Fruit fly (Drosophila melanogaster) whole organism, embryonic: Measurements from ENCODE around the gene tral.

ENCODE experiments used
- Adf1 ChIP-seq: fragments of 200-800 bp; sonication (Bioruptor generic); IDR thresholded peaks from 2 replicates; pipeline ENCODE4 v1.3.6; 2022; ENCODE audit warnings: missing biosample characterization, missing genetic modification characterization
- Aef1 ChIP-seq: fragments of 200-800 bp; sonication (Bioruptor generic); IDR thresholded peaks from 3 replicates; pipeline ENCODE4 v1.3.6; 2022; ENCODE audit warnings: missing biosample characterization, missing genetic modification characterization
- CG10959 ChIP-seq: fragments of 200-800 bp; sonication (Bioruptor generic); IDR thresholded peaks from 2 replicates; pipeline ENCODE4 v1.3.6; 2022; ENCODE audit warnings: missing biosample characterization, missing genetic modification characterization
- CG11247 ChIP-seq: fragments of 200-800 bp; sonication (Bioruptor generic); IDR thresholded peaks from 2 replicates; pipeline ENCODE4 v1.3.6; 2022; ENCODE audit warnings: missing biosample characterization, missing genetic modification characterization
- CG12071 ChIP-seq: fragments of 200-800 bp; sonication (Bioruptor generic); optimal IDR thresholded peaks from 3 replicates; lab custom pipeline; 2018; ENCODE audit warnings: missing biosample characterization, mild to moderate bottlenecking, missing genetic modification characterization
- CG14710 ChIP-seq: fragments of 200-800 bp; sonication (Bioruptor generic); optimal IDR thresholded peaks from 3 replicates; lab custom pipeline; 2019; ENCODE audit warnings: missing biosample characterization, mild to moderate bottlenecking, missing genetic modification characterization, moderate library complexity
- CG15514 ChIP-seq: fragments of 200-800 bp; sonication (Bioruptor generic); optimal IDR thresholded peaks from 3 replicates; lab custom pipeline; 2017; ENCODE audit warnings: missing biosample characterization, missing genetic modification characterization, mild to moderate bottlenecking, moderate library complexity, missing genetic modification reagents
- CG16779 ChIP-seq: fragments of 200-800 bp; sonication (Bioruptor generic); IDR thresholded peaks from 2 replicates; pipeline ENCODE4 v1.3.6; 2022; ENCODE audit warnings: missing biosample characterization, missing genetic modification characterization
- CG16863 ChIP-seq: fragments of 200-800 bp; sonication (Bioruptor generic); optimal IDR thresholded peaks from 3 replicates; lab custom pipeline; 2016; ENCODE audit warnings: missing biosample characterization, missing genetic modification characterization
- CG30020 ChIP-seq: fragments of 200-800 bp; optimal IDR thresholded peaks from 2 replicates; lab custom pipeline; 2019; ENCODE audit warnings: missing biosample characterization, mild to moderate bottlenecking, missing genetic modification characterization, moderate library complexity
- CG34422 ChIP-seq: fragments of 200-800 bp; sonication (Bioruptor generic); IDR thresholded peaks from 3 replicates; pipeline ENCODE4 v1.3.6; 2022; ENCODE audit warnings: missing biosample characterization, missing genetic modification characterization
- CG5953 ChIP-seq: fragments of 200-800 bp; sonication (Bioruptor generic); IDR thresholded peaks from 2 replicates; pipeline ENCODE4 v1.3.6; 2022; ENCODE audit warnings: missing biosample characterization, missing genetic modification characterization
- CG6683 ChIP-seq: fragments of 200-800 bp; sonication (Bioruptor generic); optimal IDR thresholded peaks from 2 replicates; lab custom pipeline; 2017; ENCODE audit warnings: missing biosample characterization, mild to moderate bottlenecking, missing genetic modification characterization, missing genetic modification reagents
- CG6791 ChIP-seq: fragments of 200-800 bp; sonication (Bioruptor generic); IDR thresholded peaks from 3 replicates; pipeline ENCODE4 v1.3.6; 2022; ENCODE audit warnings: missing biosample characterization, missing genetic modification characterization; ENCODE audit not compliant: partially characterized antibody
- CG7357 ChIP-seq: fragments of 200-800 bp; sonication (Bioruptor generic); IDR thresholded peaks from 3 replicates; pipeline ENCODE4 v1.3.6; 2022; ENCODE audit warnings: missing biosample characterization, missing genetic modification characterization
- CG8765 ChIP-seq: fragments of 200-800 bp; sonication (Bioruptor generic); IDR thresholded peaks from 2 replicates; pipeline ENCODE4 v1.3.6; 2022; ENCODE audit warnings: missing biosample characterization, missing genetic modification characterization
- CG9215 ChIP-seq: fragments of 200-800 bp; sonication (Bioruptor generic); IDR thresholded peaks from 2 replicates; pipeline ENCODE4 v1.3.6; 2022; ENCODE audit warnings: missing biosample characterization, missing genetic modification characterization
- CG9727 ChIP-seq: fragments of 200-800 bp; sonication (Bioruptor generic); optimal IDR thresholded peaks from 3 replicates; lab custom pipeline; 2017; ENCODE audit warnings: missing biosample characterization, mild to moderate bottlenecking, missing genetic modification characterization
- CG9876 ChIP-seq: fragments of 200-800 bp; sonication (Bioruptor generic); optimal IDR thresholded peaks from 2 replicates; lab custom pipeline; 2016; ENCODE audit warnings: missing biosample characterization, missing genetic modification characterization
- D19B ChIP-seq: fragments of 200-800 bp; sonication (Bioruptor generic); optimal IDR thresholded peaks from 2 replicates; lab custom pipeline; 2017; ENCODE audit warnings: missing biosample characterization, mild to moderate bottlenecking, missing genetic modification characterization
- E2f2 ChIP-seq: fragments of 200-800 bp; sonication (Bioruptor generic); IDR thresholded peaks from 2 replicates; pipeline ENCODE4 v1.3.6; 2022; ENCODE audit warnings: missing biosample characterization, missing genetic modification characterization
- HLH4C ChIP-seq: fragments of 200-800 bp; sonication (Bioruptor generic); IDR thresholded peaks from 3 replicates; pipeline ENCODE4 v1.3.6; 2022; ENCODE audit warnings: missing biosample characterization, missing genetic modification characterization; ENCODE audit not compliant: partially characterized antibody
- HLHmδ ChIP-seq: fragments of 200-800 bp; sonication (Bioruptor generic); optimal IDR thresholded peaks from 2 replicates; lab custom pipeline; 2018; ENCODE audit warnings: missing biosample characterization, mild to moderate bottlenecking, missing genetic modification characterization, moderate library complexity
- Opbp ChIP-seq: fragments of 200-800 bp; sonication (Bioruptor generic); IDR thresholded peaks from 3 replicates; pipeline ENCODE4 v1.3.6; 2022; ENCODE audit warnings: missing biosample characterization, missing genetic modification characterization; ENCODE audit not compliant: partially characterized antibody
- Ptx1 ChIP-seq: fragments of 200-800 bp; sonication (Bioruptor generic); IDR thresholded peaks from 2 replicates; pipeline ENCODE4 v1.3.6; 2022; ENCODE audit warnings: missing biosample characterization, missing genetic modification characterization
- Taf1 ChIP-seq: fragments of 200-800 bp; sonication (Bioruptor generic); IDR thresholded peaks from 2 replicates; pipeline ENCODE4 v1.3.6; 2022; ENCODE audit warnings: missing biosample characterization, missing genetic modification characterization
- Xrp1 ChIP-seq: fragments of 200-800 bp; sonication (Bioruptor generic); IDR thresholded peaks from 2 replicates; pipeline ENCODE4 v1.3.6; 2022; ENCODE audit warnings: missing biosample characterization, missing genetic modification characterization
- ab ChIP-seq: fragments of 200-800 bp; sonication (Bioruptor generic); optimal IDR thresholded peaks from 2 replicates; lab custom pipeline; 2016; ENCODE audit warnings: missing biosample characterization, missing genetic modification characterization
- dimm ChIP-seq: fragments of 200-800 bp; sonication (Bioruptor generic); IDR thresholded peaks from 2 replicates; pipeline ENCODE4 v1.3.6; 2022; ENCODE audit warnings: missing biosample characterization, missing genetic modification characterization
- dmrt99B ChIP-seq: fragments of 200-800 bp; sonication (Bioruptor generic); optimal IDR thresholded peaks from 2 replicates; lab custom pipeline; 2018; ENCODE audit warnings: missing biosample characterization, mild to moderate bottlenecking, missing genetic modification characterization, moderate library complexity
- dysf ChIP-seq: fragments of 200-800 bp; sonication (Bioruptor generic); IDR thresholded peaks from 3 replicates; pipeline ENCODE4 v1.3.6; 2022; ENCODE audit warnings: missing biosample characterization, missing genetic modification characterization
- esg ChIP-seq: fragments of 200-800 bp; sonication (Bioruptor generic); conservative IDR thresholded peaks from 2 replicates; pipeline ENCODE4 v1.3.6; 2022; ENCODE audit warnings: missing biosample characterization, missing genetic modification characterization
- exex ChIP-seq: fragments of 200-800 bp; sonication (Bioruptor generic); optimal IDR thresholded peaks from 4 replicates; lab custom pipeline; 2018; ENCODE audit warnings: missing biosample characterization, mild to moderate bottlenecking, missing genetic modification characterization, moderate library complexity
- eyg ChIP-seq: fragments of 200-800 bp; sonication (Bioruptor generic); optimal IDR thresholded peaks from 3 replicates; lab custom pipeline; 2016; ENCODE audit warnings: missing biosample characterization, missing genetic modification characterization
- gcm2 ChIP-seq: fragments of 200-800 bp; sonication (Bioruptor generic); optimal IDR thresholded peaks from 2 replicates; lab custom pipeline; 2016; ENCODE audit warnings: missing biosample characterization, missing genetic modification characterization
- hbn ChIP-seq: fragments of 200-800 bp; sonication (Bioruptor generic); IDR thresholded peaks from 2 replicates; pipeline ENCODE4 v1.3.6; 2022; ENCODE audit warnings: missing biosample characterization, missing genetic modification characterization; ENCODE audit not compliant: partially characterized antibody
- inv ChIP-seq: fragments of 200-800 bp; sonication (Bioruptor generic); IDR thresholded peaks from 2 replicates; pipeline ENCODE4 v1.3.6; 2022; ENCODE audit warnings: missing biosample characterization, missing genetic modification characterization; ENCODE audit not compliant: partially characterized antibody
- mam ChIP-seq: fragments of 200-800 bp; sonication (Bioruptor generic); optimal IDR thresholded peaks from 3 replicates; lab custom pipeline; 2016; ENCODE audit warnings: missing biosample characterization, missing genetic modification characterization
- nmo ChIP-seq: fragments of 200-800 bp; sonication (Bioruptor generic); optimal IDR thresholded peaks from 2 replicates; lab custom pipeline; 2018; ENCODE audit warnings: missing biosample characterization, mild to moderate bottlenecking, missing genetic modification characterization, moderate library complexity
- nom ChIP-seq: fragments of 200-800 bp; sonication (Bioruptor generic); optimal IDR thresholded peaks from 2 replicates; lab custom pipeline; 2017; ENCODE audit warnings: missing biosample characterization, missing genetic modification characterization, mild to moderate bottlenecking, moderate library complexity, missing genetic modification reagents
- peb ChIP-seq: fragments of 200-800 bp; sonication (Bioruptor generic); IDR thresholded peaks from 2 replicates; pipeline ENCODE4 v1.3.6; 2022; ENCODE audit warnings: missing biosample characterization, missing genetic modification characterization
- pnt ChIP-seq: fragments of 200-800 bp; sonication (Bioruptor generic); optimal IDR thresholded peaks from 3 replicates; lab custom pipeline; 2016; ENCODE audit warnings: missing biosample characterization, missing genetic modification characterization
- prd ChIP-seq, 3 experiments: fragments of >200 bp in 2 of 3; fragments of 200-800 bp in 1 of 3; sonication (Bioruptor generic) in 1 of 3; optimal IDR thresholded peaks in 2 of 3; IDR thresholded peaks in 1 of 3; 2 replicates in 2 of 3; 3 replicates in 1 of 3; pipeline versions ENCODE4 v1.3.6 to Lab custom; 2017 to 2022; ENCODE audit warnings: missing biosample characterization in 1 of 3, missing genetic modification characterization in 1 of 3
- ranshi ChIP-seq: fragments of 200-800 bp; sonication (Bioruptor generic); IDR thresholded peaks from 2 replicates; pipeline ENCODE4 v1.3.6; 2022; ENCODE audit warnings: missing biosample characterization, missing genetic modification characterization
- rib ChIP-seq: fragments of 200-800 bp; sonication (Bioruptor generic); IDR thresholded peaks from 2 replicates; pipeline ENCODE4 v1.3.6; 2022; ENCODE audit warnings: missing biosample characterization, missing genetic modification characterization
- run ChIP-seq: fragments of 200-800 bp; sonication (Bioruptor generic); optimal IDR thresholded peaks from 3 replicates; lab custom pipeline; 2018; ENCODE audit warnings: missing biosample characterization, mild to moderate bottlenecking, missing genetic modification characterization
- tup ChIP-seq: fragments of 200-800 bp; sonication (Bioruptor generic); optimal IDR thresholded peaks from 2 replicates; lab custom pipeline; 2016; ENCODE audit warnings: missing biosample characterization, mild to moderate bottlenecking, missing genetic modification characterization, moderate library complexity
- unc-4 ChIP-seq: fragments of 200-800 bp; sonication (Bioruptor generic); IDR thresholded peaks from 2 replicates; pipeline ENCODE4 v1.3.6; 2022; ENCODE audit warnings: missing biosample characterization, missing genetic modification characterization; ENCODE audit not compliant: partially characterized antibody
- z ChIP-seq: fragments of 200-800 bp; sonication (Bioruptor generic); IDR thresholded peaks from 3 replicates; pipeline ENCODE4 v1.3.6; 2022; ENCODE audit warnings: missing biosample characterization, missing genetic modification characterization

Gene tral

DNA sequence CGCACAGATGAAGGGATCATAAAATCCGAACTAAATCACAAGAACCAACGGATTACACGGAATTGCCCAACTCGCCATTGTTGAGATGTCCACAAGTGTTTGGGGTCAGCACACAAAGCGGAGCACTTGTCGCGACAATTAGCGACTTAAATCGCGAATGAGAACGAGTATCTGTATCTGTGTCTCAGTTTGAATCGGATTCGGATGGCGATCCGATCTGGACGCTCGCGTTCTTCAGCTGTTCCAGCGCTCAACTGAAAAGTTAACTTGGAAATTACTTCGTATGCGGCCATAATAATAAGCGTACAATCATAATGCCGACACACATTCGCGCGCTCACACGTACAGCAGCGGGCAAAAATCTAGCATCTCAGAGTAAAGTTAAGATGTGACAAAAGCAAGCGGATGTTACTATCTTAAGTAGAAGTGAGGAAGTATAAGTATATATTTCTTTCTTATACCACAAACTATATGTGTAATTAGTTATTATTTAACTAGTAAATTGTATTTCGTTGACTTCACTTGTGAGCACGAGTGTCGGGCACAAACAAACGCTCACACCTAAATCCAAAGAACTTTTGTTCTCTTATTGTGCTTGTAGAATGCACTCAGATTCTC, 24.3 kb upstream of the tral start, which contains the start of gene CG10660 (continued):
- TF ChIP-seq CG8765 (GFP tag; lab: Robert Waterston, UW) (peak; percentile 42; the same call in 1 of the 2 replicates), pnt (GFP tag; lab: Kevin White, UChicago) (peak; percentile 60), rib (GFP tag; lab: Robert Waterston, UW) (0 out of 2 replicates have a peak, but pooled peaks have one; percentile 16), unc-4 (GFP tag; lab: Robert Waterston, UW) (no peak), Adf1 (GFP tag; lab: Robert Waterston, UW) (peak; percentile 59), CG16863 (GFP tag; lab: Kevin White, UChicago) (peak; percentile 74), CG34422 (peak; percentile 91), Opbp (GFP tag; lab: Robert Waterston, UW) (no peak), peb (GFP tag; lab: Robert Waterston, UW) (peak; percentile 75), CG9876 (GFP tag; lab: Kevin White, UChicago) (no peak), ab (GFP tag; lab: Kevin White, UChicago) (peak; percentile 58), nmo (GFP tag; lab: Kevin White, UChicago) (peak; percentile 91), esg (GFP tag; lab: Robert Waterston, UW) (peak; percentile 84), CG9727 (peak; percentile 84), E2f2 (GFP tag; lab: Robert Waterston, UW) (peak; percentile 71), HLH4C (GFP tag; lab: Robert Waterston, UW) (no peak), dimm (GFP tag; lab: Robert Waterston, UW) (peak; percentile 69), Aef1 (GFP tag; lab: Robert Waterston, UW) (peak; percentile 81), inv (GFP tag; lab: Robert Waterston, UW) (no peak), CG12071 (peak; percentile 89), Ptx1 (peak; percentile 88), CG30020 (peak; percentile 32), prd (optimal IDR thresholded peaks at IDR 0.05; lab: Kevin White, UChicago) (no peak), prd (GFP tag; IDR thresholded peaks at IDR 0.05; lab: Robert Waterston, UW) (peak; percentile 87), CG10959 (GFP tag; lab: Robert Waterston, UW) (peak; percentile 66; the same call in 1 of the 2 replicates), CG5953 (GFP tag; lab: Robert Waterston, UW) (peak; percentile 78), nom (GFP tag; lab: Kevin White, UChicago) (peak; percentile 41), CG16779 (0 out of 2 replicates have a peak, but pooled peaks have one; percentile 55), run (tag; lab: Kevin White, UChicago) (peak; percentile 89), z (GFP tag; lab: Robert Waterston, UW) (peak; percentile 73), CG11247 (GFP tag; lab: Robert Waterston, UW) (peak; percentile 80), eyg (GFP tag; lab: Kevin White, UChicago) (peak; percentile 57), hbn (GFP tag; lab: Robert Waterston, UW) (no peak), mam (peak; percentile 72), Taf1 (GFP tag; lab: Robert Waterston, UW) (peak; percentile 45; the same call in 1 of the 2 replicates), dmrt99B (tag; lab: Kevin White, UChicago) (peak; percentile 94), HLHmδ (GFP tag; lab: Kevin White, UChicago) (no peak), ranshi (GFP tag; lab: Robert Waterston, UW) (peak; percentile 89), CG9215 (GFP tag; lab: Robert Waterston, UW) (peak; percentile 46; the same call in 1 of the 2 replicates), Xrp1 (GFP tag; lab: Robert Waterston, UW) (peak; percentile 91), gcm2 (peak; percentile 69), tup (GFP tag; lab: Kevin White, UChicago) (peak; percentile 66), dysf (GFP tag; lab: Robert Waterston, UW) (peak; percentile 89), CG14710 (tag; lab: Kevin White, UChicago) (peak; percentile 81), exex (tag; lab: Kevin White, UChicago) (peak; percentile 22), CG15514 (GFP tag; lab: Kevin White, UChicago) (peak; percentile 49), CG6683 (GFP tag; lab: Kevin White, UChicago) (peak; percentile 56), CG7357 (GFP tag; lab: Robert Waterston, UW) (peak; percentile 73), CG6791 (GFP tag; lab: Robert Waterston, UW) (no peak), D19B (GFP tag; lab: Kevin White, UChicago) (peak; percentile 61)
